Fruit fly (Drosophila melanogaster): ENCODE data around the gene Unc-76.

Gene Unc-76

DNA sequence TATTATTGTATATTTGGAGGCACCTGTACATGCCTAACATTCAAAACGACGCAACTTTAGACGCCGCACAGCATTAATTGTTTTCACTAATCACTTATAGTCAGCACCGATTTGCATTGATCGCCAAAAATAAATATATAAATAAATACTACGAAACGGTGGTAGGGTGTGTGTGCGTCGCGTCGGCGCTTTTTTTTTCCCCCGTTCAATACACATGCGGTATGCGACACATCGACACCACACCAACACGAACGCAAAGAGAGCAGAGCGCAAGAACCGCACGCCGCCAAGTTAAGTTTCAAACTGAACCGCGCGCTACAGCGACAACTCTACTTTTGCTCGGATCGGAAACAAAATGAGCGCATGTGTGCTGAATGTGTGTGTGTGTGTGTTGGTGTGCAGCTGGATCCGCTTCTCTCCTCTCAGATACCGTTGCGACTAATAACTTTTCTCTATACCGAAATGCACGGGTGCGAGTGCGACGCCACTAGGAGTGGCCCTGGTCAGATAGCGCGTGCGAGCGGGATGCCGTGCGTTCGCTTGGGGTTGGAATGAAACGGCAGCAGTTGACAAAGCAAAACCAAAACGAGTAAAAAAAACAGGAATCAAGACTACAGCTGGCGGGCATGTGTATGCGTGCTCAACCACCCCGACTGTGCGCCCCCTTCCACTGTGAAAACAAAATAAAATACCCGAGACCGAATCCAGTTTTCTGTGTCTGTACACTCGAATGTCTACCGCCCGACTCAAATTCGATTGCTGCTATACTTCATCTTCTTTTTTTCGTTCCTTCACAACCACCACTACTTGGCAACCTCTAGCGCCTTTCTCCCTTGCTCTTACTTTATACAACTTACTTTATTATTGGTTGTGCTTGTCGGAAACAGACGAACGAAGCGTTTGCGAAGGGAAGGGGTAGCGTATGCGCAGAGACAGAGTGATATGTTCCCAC is 42.9 kb downstream of the Unc-76 start, which contains the start of gene ph-d (continued):
- TF ChIP-seq CG1792 (GFP tag; optimal IDR thresholded peaks at IDR 0.05) (no peak), cas (GFP tag; IDR thresholded peaks at IDR 0.05) (0 out of 2 replicates have a peak, but pooled peaks have one; percentile 11), CrebB (tag; optimal IDR thresholded peaks at IDR 0.05) (no peak), Dp (GFP tag; optimal IDR thresholded peaks at IDR 0.05) (peak; percentile 40), dm (GFP tag; optimal IDR thresholded peaks at IDR 0.05) (peak; percentile 67), CG9609 (GFP tag; optimal IDR thresholded peaks at IDR 0.05) (no peak), ttk (GFP tag; IDR thresholded peaks at IDR 0.05) (peak; percentile 26), CG10431 (GFP tag; optimal IDR thresholded peaks at IDR 0.05) (peak; percentile 36), CG1832 (GFP tag; optimal IDR thresholded peaks at IDR 0.05) (peak; percentile 98), CG34224 (GFP tag; IDR thresholded peaks at IDR 0.05; ENCODE audit: partially characterized antibody) (peak; percentile 23; the same call in 2 of the 3 replicates), CG16863 (GFP tag; optimal IDR thresholded peaks at IDR 0.05) (no peak), ftz-f1 (GFP tag; optimal IDR thresholded peaks at IDR 0.05) (peak; percentile 47), nom (GFP tag; optimal IDR thresholded peaks at IDR 0.05) (peak; percentile 88), CG31365 (tag; optimal IDR thresholded peaks at IDR 0.05) (no peak), stc (GFP tag; IDR thresholded peaks at IDR 0.05) (0 out of 2 replicates have a peak, but pooled peaks have one; percentile 8), CG11696 (GFP tag; IDR thresholded peaks at IDR 0.05) (0 out of 2 replicates have a peak, but pooled peaks have one; percentile 31), insv (GFP tag; optimal IDR thresholded peaks at IDR 0.05) (peak in 1 of 2 experiments; percentile 17), sob (GFP tag; IDR thresholded peaks at IDR 0.05) (peak; percentile 34; the same call in 1 of the 2 replicates), CG7745 (tag; optimal IDR thresholded peaks at IDR 0.05) (no peak), Bteb2 (GFP tag; optimal IDR thresholded peaks at IDR 0.05) (no peak), PHDP (tag; optimal IDR thresholded peaks at IDR 0.05) (peak; percentile 52), CG4360 (GFP tag; IDR thresholded peaks at IDR 0.05) (0 out of 2 replicates have a peak, but pooled peaks have one; percentile 17), CG6175 (GFP tag; IDR thresholded peaks at IDR 0.05) (peak; percentile 62; the same call in 2 of the 3 replicates), C15 (GFP tag; IDR thresholded peaks at IDR 0.05) (no peak), Nf-YC (tag; optimal IDR thresholded peaks at IDR 0.05) (peak; percentile 95), MESR4 (GFP tag; optimal IDR thresholded peaks at IDR 0.05) (peak; percentile 7), ro (GFP tag; IDR thresholded peaks at IDR 0.05) (no peak), Tbp (GFP tag; optimal IDR thresholded peaks at IDR 0.05) (no peak), Fer2 (tag; optimal IDR thresholded peaks at IDR 0.05) (no peak), Ada2b (GFP tag; IDR thresholded peaks at IDR 0.05) (peak; percentile 26; the same call in 1 of the 2 replicates), Deaf1 (tag; optimal IDR thresholded peaks at IDR 0.05) (peak; percentile 84), CG8765 (GFP tag; IDR thresholded peaks at IDR 0.05) (0 out of 2 replicates have a peak, but pooled peaks have one; percentile 12), Chrac-16 (GFP tag; optimal IDR thresholded peaks at IDR 0.05) (peak; percentile 62), CG1233 (GFP tag; optimal IDR thresholded peaks at IDR 0.05) (no peak), HmgD (GFP tag; optimal IDR thresholded peaks at IDR 0.05) (peak; percentile 58), CG11504 (tag; optimal IDR thresholded peaks at IDR 0.05) (peak; percentile 60), sisA (GFP tag; IDR thresholded peaks at IDR 0.05) (peak; percentile 48), zfh2 (GFP tag; optimal IDR thresholded peaks at IDR 0.05) (no peak), CG10209 (GFP tag; optimal IDR thresholded peaks at IDR 0.05) (peak; percentile 55), Xbp1 (GFP tag; optimal IDR thresholded peaks at IDR 0.05) (peak; percentile 56), CG8478 (optimal IDR thresholded peaks at IDR 0.05) (peak; percentile 96), Sox102F (GFP tag; optimal IDR thresholded peaks at IDR 0.05) (peak; percentile 61), tll (GFP tag; optimal IDR thresholded peaks at IDR 0.05) (no peak), CG2712 (tag; optimal IDR thresholded peaks at IDR 0.05) (peak; percentile 49), CG16813 (GFP tag; IDR thresholded peaks at IDR 0.05; ENCODE audit: partially characterized antibody) (peak; percentile 34; the same call in 1 of the 3 replicates), Sox100B (GFP tag; optimal IDR thresholded peaks at IDR 0.05) (peak; percentile 60), schlank (tag; optimal IDR thresholded peaks at IDR 0.05) (no peak), Hsf (GFP tag; optimal IDR thresholded peaks at IDR 0.05) (peak; percentile 29)
